Worm (Caenorhabditis elegans) whole organism, L4 larva: ENCODE results near the gene acr-21.
A peak's percentile ranks its signal among the peaks of the same experiment; 100 is the strongest.

Source experiments
- D1046.2 ChIP-seq: fragments of 200-800 bp; sonication (Bioruptor generic); IDR thresholded peaks from 2 replicates; pipeline ENCODE4 v1.3.6; 2022; ENCODE audit warnings: missing genetic modification characterization, missing compliant biosample characterization
- F10B5.3 ChIP-seq: sonication (generic microtip); optimal IDR thresholded peaks from 2 replicates; lab custom pipeline; 2016; ENCODE audit warnings: mild to moderate bottlenecking, missing genetic modification characterization, missing compliant biosample characterization
- F37D6.2 ChIP-seq: sonication (generic microtip); optimal IDR thresholded peaks from 2 replicates; lab custom pipeline; 2016; ENCODE audit warnings: mild to moderate bottlenecking, missing genetic modification characterization, missing compliant biosample characterization
- F44E2.7 ChIP-seq: fragments of 200-800 bp; sonication (Bioruptor generic); IDR thresholded peaks from 2 replicates; pipeline ENCODE4 v2.1.2; 2022; ENCODE audit warnings: missing genetic modification characterization, missing compliant biosample characterization
- F49E8.2 ChIP-seq: sonication (generic microtip); optimal IDR thresholded peaks from 2 replicates; lab custom pipeline; 2016; ENCODE audit warnings: missing compliant biosample characterization, mild to moderate bottlenecking, missing genetic modification characterization, borderline replicate concordance
- Y105C5A.15 ChIP-seq: fragments of 200-800 bp; sonication (Bioruptor generic); IDR thresholded peaks from 2 replicates; pipeline ENCODE4 v1.3.6; 2022; ENCODE audit warnings: missing genetic modification characterization, missing compliant biosample characterization
- Y48G9A.11 ChIP-seq: fragments of 200-800 bp; sonication (Bioruptor generic); IDR thresholded peaks from 2 replicates; pipeline ENCODE4 v1.3.6; 2022; ENCODE audit warnings: missing genetic modification reagents, missing genetic modification characterization, missing compliant biosample characterization
- ZK546.5 ChIP-seq, 2 experiments: sonication (generic microtip); optimal IDR thresholded peaks; 2 replicates each; lab custom pipeline; 2017; ENCODE audit warnings: missing biosample characterization in 2 of 2, missing genetic modification characterization in 2 of 2
- aha-1 ChIP-seq: fragments of 150-350 bp; peaks from one replicate; lab custom pipeline; 2014; ENCODE audit warnings: missing biosample characterization, missing genetic modification characterization
- aly-2 ChIP-seq: sonication (generic microtip); optimal IDR thresholded peaks from 2 replicates; lab custom pipeline; 2018; ENCODE audit warnings: missing biosample characterization, missing genetic modification characterization
- ama-1 ChIP-seq: fragments of 150-350 bp; optimal IDR thresholded peaks from 2 replicates; lab custom pipeline; 2014; ENCODE audit warnings: inconsistent platforms, mixed read lengths
- attf-4 ChIP-seq: sonication (generic microtip); optimal IDR thresholded peaks from 3 replicates; lab custom pipeline; 2017; ENCODE audit warnings: missing biosample characterization, missing genetic modification characterization
- ceh-28 ChIP-seq: fragments of 150-350 bp; optimal IDR thresholded peaks from 2 replicates; lab custom pipeline; 2014; ENCODE audit warnings: missing biosample characterization, missing genetic modification reagents, missing genetic modification characterization
- ceh-44 ChIP-seq: fragments of 200-800 bp; sonication (Bioruptor generic); IDR thresholded peaks from 2 replicates; pipeline ENCODE4 v1.3.6; 2022; ENCODE audit warnings: missing genetic modification reagents, missing genetic modification characterization, missing compliant biosample characterization
- ces-1 ChIP-seq: fragments of 150-350 bp; sonication (generic microtip); optimal IDR thresholded peaks from 4 replicates; lab custom pipeline; 2014; ENCODE audit warnings: missing biosample characterization, missing genetic modification reagents, missing genetic modification characterization
- cey-2 ChIP-seq: sonication (generic microtip); optimal IDR thresholded peaks from 3 replicates; lab custom pipeline; 2017; ENCODE audit warnings: missing genetic modification characterization, mild to moderate bottlenecking, missing compliant biosample characterization, antibody characterized with exemption, borderline replicate concordance; ENCODE audit not compliant: insufficient read depth
- daf-19 ChIP-seq: fragments of 200-800 bp; sonication (Bioruptor generic); conservative IDR thresholded peaks from 2 replicates; pipeline ENCODE4 v1.3.6; 2022; ENCODE audit warnings: missing genetic modification characterization, missing compliant biosample characterization
- dmd-8 ChIP-seq: fragments of 200-800 bp; sonication (Bioruptor generic); IDR thresholded peaks from 2 replicates; pipeline ENCODE4 v1.3.6; 2022; ENCODE audit warnings: missing genetic modification characterization, missing compliant biosample characterization
- dmd-9 ChIP-seq: fragments of 200-800 bp; sonication (Bioruptor generic); IDR thresholded peaks from 2 replicates; pipeline ENCODE4 v1.3.6; 2022; ENCODE audit warnings: missing genetic modification reagents, missing genetic modification characterization, missing compliant biosample characterization
- dpl-1 ChIP-seq: fragments of 150-350 bp; optimal IDR thresholded peaks from 2 replicates; lab custom pipeline; 2014; ENCODE audit warnings: missing biosample characterization, missing genetic modification reagents, missing genetic modification characterization
- dve-1 ChIP-seq: sonication (generic microtip); optimal IDR thresholded peaks from 2 replicates; lab custom pipeline; 2017; ENCODE audit warnings: antibody characterized with exemption, mild to moderate bottlenecking, missing genetic modification characterization, missing compliant biosample characterization; ENCODE audit not compliant: insufficient read depth
- egl-27 ChIP-seq: sonication (generic microtip); optimal IDR thresholded peaks from 3 replicates; lab custom pipeline; 2017; ENCODE audit warnings: missing biosample characterization, missing genetic modification reagents, missing genetic modification characterization
- fkh-10 ChIP-seq: fragments of 150-350 bp; optimal IDR thresholded peaks from 2 replicates; lab custom pipeline; 2014; ENCODE audit warnings: missing biosample characterization, missing genetic modification reagents, missing genetic modification characterization
- fos-1 ChIP-seq: fragments of 150-350 bp; optimal IDR thresholded peaks from 2 replicates; lab custom pipeline; 2014; ENCODE audit warnings: missing biosample characterization, missing genetic modification characterization
- hlh-11 ChIP-seq: fragments of 200-800 bp; sonication (Bioruptor generic); optimal IDR thresholded peaks from 2 replicates; lab custom pipeline; 2018; ENCODE audit warnings: mild to moderate bottlenecking, missing genetic modification characterization, missing compliant biosample characterization
- hlh-30 ChIP-seq: sonication (generic microtip); optimal IDR thresholded peaks from 2 replicates; lab custom pipeline; 2017; ENCODE audit warnings: antibody characterized with exemption, mild to moderate bottlenecking, missing genetic modification characterization, missing compliant biosample characterization; ENCODE audit not compliant: insufficient read depth
- hmg-1.1 ChIP-seq: fragments of 200-800 bp; sonication (Bioruptor generic); IDR thresholded peaks from 2 replicates; pipeline ENCODE4 v1.3.6; 2022; ENCODE audit warnings: missing genetic modification reagents, missing genetic modification characterization, missing compliant biosample characterization
- lin-1 ChIP-seq: fragments of 200-800 bp; sonication (Bioruptor generic); IDR thresholded peaks from 2 replicates; pipeline ENCODE4 v1.3.6; 2022; ENCODE audit warnings: missing genetic modification reagents, missing genetic modification characterization, missing compliant biosample characterization
- lin-29 ChIP-seq: fragments of 200-800 bp; sonication (Bioruptor generic); IDR thresholded peaks from 2 replicates; pipeline ENCODE4 v1.3.6; 2022; ENCODE audit warnings: missing genetic modification reagents, missing genetic modification characterization, missing compliant biosample characterization
- madf-5 ChIP-seq, 2 experiments: fragments of 200-800 bp; sonication (Bioruptor generic); IDR thresholded peaks; 2 replicates each; pipeline ENCODE4 v1.3.6; 2022; ENCODE audit warnings: missing compliant biosample characterization in 2 of 2, missing genetic modification characterization in 2 of 2
- madf-9 ChIP-seq: fragments of 200-800 bp; sonication (Bioruptor generic); conservative IDR thresholded peaks from 2 replicates; pipeline ENCODE4 v1.3.6; 2022; ENCODE audit warnings: missing genetic modification reagents, missing genetic modification characterization, missing compliant biosample characterization
- mep-1 ChIP-seq: fragments of 150-350 bp; sonication (generic microtip); optimal IDR thresholded peaks from 3 replicates; lab custom pipeline; 2014; ENCODE audit warnings: missing biosample characterization, missing genetic modification characterization
- mxl-3 ChIP-seq: fragments of 200-800 bp; sonication (Bioruptor generic); optimal IDR thresholded peaks from 2 replicates; lab custom pipeline; 2018; ENCODE audit warnings: mild to moderate bottlenecking, missing genetic modification characterization, missing compliant biosample characterization
- nhr-102 ChIP-seq: sonication (generic microtip); optimal IDR thresholded peaks from 2 replicates; lab custom pipeline; 2016; ENCODE audit warnings: mild to moderate bottlenecking, missing genetic modification characterization, moderate library complexity, missing compliant biosample characterization
- nhr-11 ChIP-seq: fragments of 150-350 bp; optimal IDR thresholded peaks from 2 replicates; lab custom pipeline; 2014; ENCODE audit warnings: missing biosample characterization, missing genetic modification characterization
- nhr-111 ChIP-seq: fragments of 200-800 bp; sonication (Bioruptor generic); optimal IDR thresholded peaks from 2 replicates; lab custom pipeline; 2018; ENCODE audit warnings: mild to moderate bottlenecking, missing genetic modification characterization, missing compliant biosample characterization
- nhr-28 ChIP-seq: fragments of 150-350 bp; optimal IDR thresholded peaks from 2 replicates; lab custom pipeline; 2014; ENCODE audit warnings: missing biosample characterization, missing genetic modification characterization
- nhr-42 ChIP-seq: fragments of 200-800 bp; sonication (Bioruptor generic); IDR thresholded peaks from 2 replicates; pipeline ENCODE4 v1.3.6; 2022; ENCODE audit warnings: missing genetic modification characterization, missing compliant biosample characterization
- nhr-48 ChIP-seq: sonication (generic microtip); optimal IDR thresholded peaks from 2 replicates; lab custom pipeline; 2016; ENCODE audit warnings: mild to moderate bottlenecking, missing genetic modification characterization, missing compliant biosample characterization
- nhr-76 ChIP-seq: fragments of 150-350 bp; optimal IDR thresholded peaks from 2 replicates; lab custom pipeline; 2014; ENCODE audit warnings: missing biosample characterization, missing genetic modification characterization
- nhr-77 ChIP-seq: fragments of 150-350 bp; optimal IDR thresholded peaks from 2 replicates; lab custom pipeline; 2014; ENCODE audit warnings: missing biosample characterization, missing genetic modification characterization
- pqm-1 ChIP-seq: sonication (generic microtip); optimal IDR thresholded peaks from 2 replicates; lab custom pipeline; 2017; ENCODE audit warnings: missing biosample characterization, missing genetic modification characterization
- rbr-2 ChIP-seq: sonication (generic microtip); optimal IDR thresholded peaks from 2 replicates; lab custom pipeline; 2016; ENCODE audit warnings: missing genotype, missing genetic modification characterization, missing compliant biosample characterization
- saeg-2 ChIP-seq: fragments of 200-800 bp; sonication (Bioruptor generic); IDR thresholded peaks from 2 replicates; pipeline ENCODE4 v1.3.6; 2022; ENCODE audit warnings: missing genetic modification reagents, missing genetic modification characterization, missing compliant biosample characterization
- set-16 ChIP-seq: fragments of 200-800 bp; sonication (Bioruptor generic); IDR thresholded peaks from 2 replicates; pipeline ENCODE4 v1.3.6; 2022; ENCODE audit warnings: missing genetic modification reagents, missing genetic modification characterization, missing compliant biosample characterization
- skn-1 ChIP-seq: fragments of 150-350 bp; optimal IDR thresholded peaks from 2 replicates; lab custom pipeline; 2014; ENCODE audit warnings: missing biosample characterization, missing genetic modification characterization
- spr-1 ChIP-seq: sonication (generic microtip); optimal IDR thresholded peaks from 2 replicates; lab custom pipeline; 2016; ENCODE audit warnings: mild to moderate bottlenecking, missing genetic modification characterization, missing compliant biosample characterization
- tra-1 ChIP-seq: fragments of 200-800 bp; sonication (Bioruptor generic); IDR thresholded peaks from 2 replicates; pipeline ENCODE4 v1.3.6; 2022; ENCODE audit warnings: missing genetic modification reagents, missing genetic modification characterization, missing compliant biosample characterization
- unc-39 ChIP-seq: sonication (generic microtip); optimal IDR thresholded peaks from 2 replicates; lab custom pipeline; 2017; ENCODE audit warnings: missing biosample characterization, missing genetic modification characterization
- zip-11 ChIP-seq: fragments of 200-800 bp; sonication (Bioruptor generic); IDR thresholded peaks from 2 replicates; pipeline ENCODE4 v1.3.6; 2022; ENCODE audit warnings: missing genetic modification characterization, missing compliant biosample characterization
- zip-2 ChIP-seq: fragments of 150-350 bp; optimal IDR thresholded peaks from 2 replicates; lab custom pipeline; 2014; ENCODE audit warnings: missing biosample characterization, missing genetic modification characterization
- ztf-7 ChIP-seq: fragments of 150-350 bp; optimal IDR thresholded peaks from 2 replicates; lab custom pipeline; 2014; ENCODE audit warnings: missing biosample characterization, missing genetic modification characterization

The acr-21 gene

DNA sequence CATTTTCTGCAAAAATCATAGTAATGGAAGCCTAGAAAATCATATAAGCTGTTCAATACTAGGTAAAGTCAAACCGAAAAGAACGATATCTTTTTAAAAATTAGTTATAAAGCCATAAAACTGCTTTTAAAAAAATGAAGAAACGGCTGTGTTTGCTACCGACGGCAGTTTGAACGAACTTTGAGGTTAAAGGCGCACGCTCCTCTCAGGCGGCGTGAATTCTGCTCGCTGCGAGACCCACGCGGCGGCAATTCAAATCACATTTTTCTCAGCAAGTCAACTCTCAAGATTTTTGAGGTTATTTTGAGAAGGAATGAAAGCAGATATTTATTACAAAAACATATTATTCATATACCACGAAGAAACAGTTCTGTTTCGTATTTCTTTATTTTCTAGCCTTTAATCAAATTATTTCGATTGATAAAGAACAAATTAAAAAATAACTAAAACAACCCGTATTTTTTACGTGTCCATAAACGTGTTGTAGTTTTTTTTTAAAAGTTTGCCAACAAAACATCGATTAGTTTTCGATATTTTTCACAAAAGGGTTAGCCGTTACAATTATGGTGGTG is 26.5 kb downstream of the acr-21 start, which contains the start of the genes mdh-2 and F20H11.4 (continued):
- TF ChIP-seq nhr-48 (tag; lab: Kevin White, UChicago), result no peak
- TF ChIP-seq ztf-7 (tag; lab: Kevin White, UChicago), result peak; percentile 18
- TF ChIP-seq dve-1 (tag; lab: Kevin White, UChicago), result peak; percentile 84
- TF ChIP-seq lin-1 (GFP tag; lab: Robert Waterston, UW), result no peak
- no peak for TF ChIP-seq Y105C5A.15 (GFP tag; lab: Robert Waterston, UW)
- TF ChIP-seq nhr-111, result no peak
- TF ChIP-seq dmd-8 (GFP tag; lab: Robert Waterston, UW), result no peak
- no peak for TF ChIP-seq madf-5 (GFP tag; IDR thresholded peaks at IDR 0.05; lab: Robert Waterston, UW)
- TF ChIP-seq ZK546.5 (tag; optimal IDR thresholded peaks at IDR 0.05; lab: Kevin White, UChicago), result peak in 1 of 2 experiments; percentile 9
- peak; percentile 69 for TF ChIP-seq aha-1 (tag; lab: Kevin White, UChicago)
- no peak for TF ChIP-seq F44E2.7 (GFP tag; lab: Robert Waterston, UW)
- peak; percentile 18 for TF ChIP-seq mxl-3 (GFP tag; lab: Kevin White, UChicago)
- TF ChIP-seq zip-2 (tag; lab: Kevin White, UChicago), result no peak
- no peak for TF ChIP-seq dmd-9 (GFP tag; lab: Robert Waterston, UW)
- TF ChIP-seq madf-9 (GFP tag; lab: Robert Waterston, UW), result no peak
- TF ChIP-seq lin-29 (GFP tag; lab: Robert Waterston, UW), result no peak
- TF ChIP-seq pqm-1, result no peak
- peak; percentile 93 for TF ChIP-seq hlh-30
- no peak for TF ChIP-seq ceh-28
- TF ChIP-seq rbr-2 (tag; lab: Kevin White, UChicago), result peak; percentile 47
- no peak for TF ChIP-seq nhr-42 (GFP tag; lab: Robert Waterston, UW)
- no peak for TF ChIP-seq D1046.2
- no peak for TF ChIP-seq fos-1 (tag; lab: Kevin White, UChicago)
- TF ChIP-seq skn-1 (tag; lab: Kevin White, UChicago), result no peak
- TF ChIP-seq F10B5.3 (tag; lab: Kevin White, UChicago), result no peak
- TF ChIP-seq ces-1 (GFP tag; lab: Kevin White, UChicago), result no peak
- no peak for TF ChIP-seq attf-4 (tag; lab: Kevin White, UChicago)
- TF ChIP-seq nhr-102 (tag; lab: Kevin White, UChicago), result peak; percentile 12
- TF ChIP-seq fkh-10 (GFP tag; lab: Kevin White, UChicago), result peak; percentile 13
- TF ChIP-seq set-16 (GFP tag; lab: Robert Waterston, UW), result no peak
- TF ChIP-seq saeg-2 (GFP tag; lab: Robert Waterston, UW), result no peak
- no peak for TF ChIP-seq F37D6.2
- TF ChIP-seq hlh-11 (tag; lab: Kevin White, UChicago), result peak; percentile 72
- no peak for TF ChIP-seq Y48G9A.11 (GFP tag; lab: Robert Waterston, UW)
- peak; percentile 87 for TF ChIP-seq mep-1
- no peak for TF ChIP-seq aly-2 (tag; lab: Kevin White, UChicago)
- peak; percentile 18 for TF ChIP-seq nhr-28 (tag; lab: Kevin White, UChicago)
- TF ChIP-seq hmg-1.1 (GFP tag; lab: Robert Waterston, UW), result peak; percentile 40; the same call in 1 of the 2 replicates
- TF ChIP-seq unc-39 (tag; lab: Kevin White, UChicago), result no peak
- TF ChIP-seq nhr-11, result peak; percentile 34
- no peak for TF ChIP-seq nhr-76
- no peak for TF ChIP-seq daf-19 (GFP tag; lab: Robert Waterston, UW)
- no peak for TF ChIP-seq egl-27 (tag; lab: Kevin White, UChicago)
- TF ChIP-seq dpl-1 (GFP tag; lab: Kevin White, UChicago), result peak; percentile 95
- no peak for TF ChIP-seq ceh-44
- TF ChIP-seq cey-2 (tag; lab: Kevin White, UChicago), result no peak
- TF ChIP-seq F49E8.2 (tag; lab: Kevin White, UChicago), result no peak
- no peak for TF ChIP-seq tra-1 (GFP tag; lab: Robert Waterston, UW)
- no peak for TF ChIP-seq zip-11 (GFP tag; lab: Robert Waterston, UW)
- peak; percentile 7 for TF ChIP-seq ama-1 (lab: Kevin White, UChicago)
- no peak for TF ChIP-seq spr-1
- TF ChIP-seq nhr-77 (tag; lab: Kevin White, UChicago), result peak; percentile 77
